Fruit fly (Drosophila melanogaster) whole organism, embryonic: ENCODE measurements around the gene Cep135.

Experiments
- Adf1 ChIP-seq: fragments of 200-800 bp; sonication (Bioruptor generic); IDR thresholded peaks from 2 replicates; pipeline ENCODE4 v1.3.6; 2022; ENCODE audit warnings: missing biosample characterization, missing genetic modification characterization
- Bdp1 ChIP-seq: fragments of 200-800 bp; sonication (Bioruptor generic); optimal IDR thresholded peaks from 3 replicates; lab custom pipeline; 2016; ENCODE audit warnings: missing biosample characterization, missing genetic modification characterization
- CG16813 ChIP-seq: fragments of 200-800 bp; sonication (Bioruptor generic); IDR thresholded peaks from 3 replicates; pipeline ENCODE4 v1.3.6; 2022; ENCODE audit warnings: missing biosample characterization, missing genetic modification characterization; ENCODE audit not compliant: partially characterized antibody
- CG18619 ChIP-seq: fragments of 200-800 bp; sonication (Bioruptor generic); optimal IDR thresholded peaks from 3 replicates; lab custom pipeline; 2017; ENCODE audit warnings: missing biosample characterization, mild to moderate bottlenecking, missing genetic modification characterization
- CG9932 ChIP-seq: fragments of 200-800 bp; sonication (Bioruptor generic); IDR thresholded peaks from 2 replicates; pipeline ENCODE4 v1.3.6; 2022; ENCODE audit warnings: missing biosample characterization, missing genetic modification characterization
- Dad ChIP-seq: fragments of 200-800 bp; sonication (Bioruptor generic); optimal IDR thresholded peaks from 3 replicates; lab custom pipeline; 2016; ENCODE audit warnings: missing biosample characterization, missing genetic modification characterization
- Doc2 ChIP-seq: fragments of 200-800 bp; sonication (Bioruptor generic); IDR thresholded peaks from 2 replicates; pipeline ENCODE4 v1.3.6; 2022; ENCODE audit warnings: missing biosample characterization, missing genetic modification characterization
- H2.0 ChIP-seq: fragments of 200-800 bp; sonication (Bioruptor generic); IDR thresholded peaks from 2 replicates; pipeline ENCODE4 v1.3.6; 2022; ENCODE audit warnings: missing biosample characterization, missing genetic modification characterization
- shn ChIP-seq: fragments of 200-800 bp; sonication (Bioruptor generic); optimal IDR thresholded peaks from 3 replicates; lab custom pipeline; 2016; ENCODE audit warnings: missing biosample characterization, missing genetic modification characterization

DNA sequence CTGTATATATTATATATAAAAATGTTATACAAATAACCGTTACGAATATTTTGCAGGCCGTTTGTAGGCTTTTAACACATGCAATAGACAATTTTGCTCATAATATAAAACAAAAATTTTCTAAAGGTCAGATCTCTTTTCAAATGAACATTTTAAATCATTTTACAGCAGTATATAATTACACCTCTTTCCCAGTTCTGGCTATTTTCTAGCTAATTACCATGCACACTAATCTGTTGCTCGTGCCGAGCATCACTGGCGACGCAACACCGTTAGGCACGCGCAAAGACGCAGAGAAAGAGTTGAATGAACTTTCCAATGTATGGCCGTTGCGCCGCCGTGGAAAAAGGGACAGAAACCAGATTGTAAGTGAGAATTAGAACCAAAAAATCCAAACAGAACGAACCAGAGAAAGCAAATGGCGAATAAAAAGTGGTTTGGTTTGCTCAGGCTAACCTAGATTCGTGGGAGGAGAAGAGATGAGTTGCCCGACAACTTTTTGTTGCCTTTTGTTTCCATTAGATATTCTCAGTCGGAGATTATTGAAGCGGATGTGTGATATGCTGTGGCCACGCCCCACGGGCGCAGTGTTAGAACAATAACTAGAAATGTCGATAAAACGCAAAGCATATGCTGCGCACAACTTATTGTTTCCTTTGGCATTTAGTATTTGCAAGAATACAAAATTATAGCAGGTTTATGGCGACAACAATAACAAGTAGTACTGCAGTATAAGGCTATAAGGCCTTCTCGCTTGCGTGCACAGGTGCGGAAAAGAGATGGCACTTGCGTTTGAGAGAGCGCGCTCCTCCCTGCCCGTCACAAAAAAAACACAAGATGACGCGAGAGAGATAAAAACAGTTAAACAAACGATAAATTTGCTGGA is 24.8 kb downstream of the Cep135 start:
- TF ChIP-seq CG9932 (GFP tag; lab: Robert Waterston, UW) = peak; percentile 64
- 0 out of 2 replicates have a peak, but pooled peaks have one; percentile 26 for TF ChIP-seq H2.0 (GFP tag; lab: Robert Waterston, UW)
- TF ChIP-seq Adf1 = no peak
- TF ChIP-seq CG16813 (GFP tag; lab: Robert Waterston, UW) = no peak
- no peak for TF ChIP-seq shn (GFP tag; lab: Kevin White, UChicago)
- TF ChIP-seq Dad (GFP tag; lab: Kevin White, UChicago) = no peak
- TF ChIP-seq Bdp1 (GFP tag; lab: Kevin White, UChicago) = no peak
- no peak for TF ChIP-seq Doc2
- TF ChIP-seq CG18619 (GFP tag; lab: Kevin White, UChicago) = no peak
